Worm (Caenorhabditis elegans): Measurements from ENCODE around the gene lgc-39.

DNA sequence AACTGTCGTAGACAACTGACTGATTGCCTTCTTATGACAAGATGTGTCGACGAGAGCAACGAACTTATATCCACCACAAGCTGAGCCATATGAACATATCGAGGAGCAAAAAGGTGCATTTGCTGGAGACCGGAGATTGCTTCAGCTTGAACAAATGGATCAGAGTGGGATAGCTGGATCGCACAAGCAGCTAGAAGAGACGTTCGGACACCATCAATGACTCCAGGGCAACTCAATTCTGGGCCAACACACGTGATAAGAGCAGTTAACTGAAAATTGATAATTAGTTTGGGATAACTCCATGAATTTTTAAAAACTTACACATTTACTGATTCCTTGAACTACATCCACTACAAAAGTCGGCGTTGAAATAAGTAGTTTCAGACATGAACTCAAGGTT is 33.7 kb downstream of the lgc-39 start:
- TF ChIP-seq nhr-77 (tag; optimal IDR thresholded peaks at IDR 0.05), result no peak
- TF ChIP-seq ama-1 (optimal IDR thresholded peaks at IDR 0.05), result no peak
- no peak for TF ChIP-seq nhr-237 (tag; optimal IDR thresholded peaks at IDR 0.05)
- no peak for TF ChIP-seq aha-1 (tag)
- no peak for TF ChIP-seq lim-7 (GFP tag; IDR thresholded peaks at IDR 0.05)
- no peak for TF ChIP-seq ztf-11 (tag; optimal IDR thresholded peaks at IDR 0.05)
- TF ChIP-seq nhr-11 (tag; optimal IDR thresholded peaks at IDR 0.05), result no peak
- no peak for TF ChIP-seq saeg-2 (GFP tag; IDR thresholded peaks at IDR 0.05)

Data from whole organism, L4 larva.